Fruit fly (Drosophila melanogaster): ENCODE results near the gene kmg.

kmg gene

DNA sequence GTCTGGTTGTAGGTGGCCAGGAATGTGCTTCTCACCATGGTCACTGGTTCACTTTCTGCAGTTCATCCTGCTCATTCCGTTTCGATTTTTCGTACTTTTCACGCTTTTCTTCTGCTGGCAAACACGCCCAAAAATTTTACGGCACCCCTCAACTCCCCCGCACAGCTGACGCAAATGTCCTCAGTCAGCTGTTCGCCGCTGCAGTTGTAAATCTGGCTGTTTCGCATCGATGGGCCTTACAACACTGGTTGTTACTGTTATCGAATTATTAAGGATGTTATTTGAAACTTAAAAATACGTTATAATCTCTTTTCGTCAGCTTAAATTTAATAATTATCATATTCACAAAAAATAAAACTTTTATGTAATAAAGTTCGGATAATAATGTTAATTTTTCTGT lies 22.1 kb downstream of the kmg start, which contains the start of gene Mgat3 (continued):
- TF ChIP-seq Xbp1 (GFP tag; optimal IDR thresholded peaks at IDR 0.05) = no peak
- no peak for TF ChIP-seq CG5245 (GFP tag; optimal IDR thresholded peaks at IDR 0.05)
- peak; percentile 49 for TF ChIP-seq cad (GFP tag; optimal IDR thresholded peaks at IDR 0.05)
- no peak for TF ChIP-seq Sry-β (GFP tag; optimal IDR thresholded peaks at IDR 0.05)
- no peak for TF ChIP-seq CG13894 (tag; optimal IDR thresholded peaks at IDR 0.05)
- TF ChIP-seq Oli (tag; optimal IDR thresholded peaks at IDR 0.05) = no peak
- TF ChIP-seq jumu (GFP tag; optimal IDR thresholded peaks at IDR 0.05) = no peak
- TF ChIP-seq CG2202 (tag; optimal IDR thresholded peaks at IDR 0.05) = no peak
- no peak for TF ChIP-seq CG2199 (GFP tag; IDR thresholded peaks at IDR 0.05)
- no peak for TF ChIP-seq CG3838 (GFP tag; optimal IDR thresholded peaks at IDR 0.05)
- no peak for TF ChIP-seq tx (GFP tag; optimal IDR thresholded peaks at IDR 0.05)
- TF ChIP-seq H2.0 (GFP tag; IDR thresholded peaks at IDR 0.05) = no peak
- no peak for TF ChIP-seq CG31388 (GFP tag; optimal IDR thresholded peaks at IDR 0.05)
- peak; percentile 35 for TF ChIP-seq YL-1 (GFP tag; optimal IDR thresholded peaks at IDR 0.05)
- TF ChIP-seq CG15696 (tag; optimal IDR thresholded peaks at IDR 0.05) = no peak
- TF ChIP-seq CG6765 (GFP tag; optimal IDR thresholded peaks at IDR 0.05) = no peak
- no peak for TF ChIP-seq odd (GFP tag; optimal IDR thresholded peaks at IDR 0.05)
- no peak for TF ChIP-seq dm (GFP tag; optimal IDR thresholded peaks at IDR 0.05)
- TF ChIP-seq CG34224 (GFP tag; IDR thresholded peaks at IDR 0.05; ENCODE audit: partially characterized antibody) = peak; percentile 48; the same call in 2 of the 3 replicates
- no peak for TF ChIP-seq Sox102F (GFP tag; optimal IDR thresholded peaks at IDR 0.05)
- TF ChIP-seq sr (GFP tag; IDR thresholded peaks at IDR 0.05) = no peak
- TF ChIP-seq Dp (GFP tag; optimal IDR thresholded peaks at IDR 0.05) = peak; percentile 1
- no peak for TF ChIP-seq B-H1 (GFP tag; IDR thresholded peaks at IDR 0.05)
- no peak for TF ChIP-seq CG32772 (GFP tag; IDR thresholded peaks at IDR 0.05)
- no peak for TF ChIP-seq CG1024 (GFP tag; IDR thresholded peaks at IDR 0.05)
- TF ChIP-seq Fer3 (tag; optimal IDR thresholded peaks at IDR 0.05) = no peak
- no peak for TF ChIP-seq ci (GFP tag; IDR thresholded peaks at IDR 0.05)
- peak; percentile 27 for TF ChIP-seq Med (GFP tag)
- no peak for TF ChIP-seq CG15479 (GFP tag; optimal IDR thresholded peaks at IDR 0.05)
- no peak for TF ChIP-seq nerfin-2 (GFP tag; IDR thresholded peaks at IDR 0.05; ENCODE audit: partially characterized antibody)
- TF ChIP-seq tna (GFP tag; IDR thresholded peaks at IDR 0.05; ENCODE audit: partially characterized antibody) = no peak
- no peak for TF ChIP-seq h (optimal IDR thresholded peaks at IDR 0.05)
- no peak for TF ChIP-seq slp2 (GFP tag; optimal IDR thresholded peaks at IDR 0.05)
- no peak for TF ChIP-seq CG9437 (GFP tag; optimal IDR thresholded peaks at IDR 0.05)
- peak; percentile 41 for TF ChIP-seq Myb (GFP tag; optimal IDR thresholded peaks at IDR 0.05)
- no peak for TF ChIP-seq chinmo (GFP tag; IDR thresholded peaks at IDR 0.05; ENCODE audit: partially characterized antibody)
- TF ChIP-seq CG4424 (GFP tag; optimal IDR thresholded peaks at IDR 0.05) = no peak
- TF ChIP-seq ranshi (GFP tag; IDR thresholded peaks at IDR 0.05) = no peak
- no peak for TF ChIP-seq Lim3 (GFP tag; IDR thresholded peaks at IDR 0.05)
- TF ChIP-seq Dip3 (GFP tag; optimal IDR thresholded peaks at IDR 0.05) = no peak
- no peak for TF ChIP-seq ac (GFP tag; optimal IDR thresholded peaks at IDR 0.05)
- TF ChIP-seq pzg (GFP tag; optimal IDR thresholded peaks at IDR 0.05) = peak; percentile 34
- TF ChIP-seq danr (GFP tag; IDR thresholded peaks at IDR 0.05) = no peak
- no peak for TF ChIP-seq CG10565 (GFP tag; optimal IDR thresholded peaks at IDR 0.05)
- TF ChIP-seq sens-2 (GFP tag; IDR thresholded peaks at IDR 0.05) = no peak
- TF ChIP-seq NC2α (GFP tag; optimal IDR thresholded peaks at IDR 0.05) = no peak
- no peak for TF ChIP-seq ham (GFP tag; IDR thresholded peaks at IDR 0.05)
- TF ChIP-seq gfzf (GFP tag; optimal IDR thresholded peaks at IDR 0.05) = peak; percentile 28
- no peak for TF ChIP-seq Bdp1 (GFP tag; optimal IDR thresholded peaks at IDR 0.05)
- peak; percentile 82 for TF ChIP-seq stwl (tag; optimal IDR thresholded peaks at IDR 0.05)
- peak; percentile 84 for TF ChIP-seq crol (GFP tag; IDR thresholded peaks at IDR 0.05)
- TF ChIP-seq Asciz (GFP tag; optimal IDR thresholded peaks at IDR 0.05) = no peak
- no peak for TF ChIP-seq TFAM (GFP tag; optimal IDR thresholded peaks at IDR 0.05)

All from whole organism, embryonic.